Fruit fly (Drosophila melanogaster): ENCODE measurements around the gene CG7394.

The CG7394 gene

DNA sequence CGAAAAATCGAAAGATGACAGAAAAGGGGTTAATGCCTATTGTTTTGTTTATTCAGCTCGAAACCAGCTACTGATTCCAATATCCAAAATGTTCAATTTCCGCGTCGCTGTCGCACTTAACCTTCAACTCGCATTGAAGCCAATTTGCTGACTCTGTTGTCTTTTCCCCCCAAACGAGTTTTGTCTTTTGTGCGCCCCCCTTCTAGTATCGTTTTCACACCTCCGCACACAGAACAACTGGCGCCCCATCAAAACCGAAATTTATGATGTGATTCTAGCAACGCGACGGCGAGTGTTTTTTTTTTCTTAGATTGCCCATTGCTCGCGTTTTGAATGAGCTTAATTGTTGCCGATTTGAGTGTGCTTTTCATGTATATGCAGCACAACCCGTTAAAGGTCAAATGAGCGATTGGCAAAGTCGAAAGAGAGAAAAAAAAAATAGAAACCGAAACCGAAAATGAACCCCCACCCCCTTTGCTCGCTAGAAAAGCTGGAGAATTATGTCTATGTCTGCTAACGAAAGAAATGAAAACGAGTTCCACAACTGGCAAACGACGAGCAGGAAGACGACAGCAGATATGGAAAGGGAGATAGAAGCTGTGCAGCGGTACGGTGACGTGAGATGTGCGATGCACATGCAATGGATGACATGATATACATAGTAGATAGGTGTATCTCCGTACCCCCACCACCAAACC, 11.3 kb upstream of the CG7394 start (continued):
- no peak for TF ChIP-seq CG7357 (GFP tag; IDR thresholded peaks at IDR 0.05)
- peak; percentile 44; the same call in 1 of the 2 replicates for TF ChIP-seq slbo (GFP tag; IDR thresholded peaks at IDR 0.05)
- no peak for TF ChIP-seq gcm (GFP tag; optimal IDR thresholded peaks at IDR 0.05)
- no peak for TF ChIP-seq luna (GFP tag; optimal IDR thresholded peaks at IDR 0.05)
- TF ChIP-seq Lim3 (GFP tag; IDR thresholded peaks at IDR 0.05): no peak
- no peak for TF ChIP-seq CG8290 (GFP tag; optimal IDR thresholded peaks at IDR 0.05)
- peak in 1 of 2 experiments; percentile 64 for TF ChIP-seq CG8290 (tag; optimal IDR thresholded peaks at IDR 0.05)
- no peak for TF ChIP-seq CG9817 (tag; optimal IDR thresholded peaks at IDR 0.05)
- TF ChIP-seq CG17829 (tag; optimal IDR thresholded peaks at IDR 0.05): no peak
- TF ChIP-seq trh (GFP tag; optimal IDR thresholded peaks at IDR 0.05): no peak
- TF ChIP-seq CG17912 (GFP tag; optimal IDR thresholded peaks at IDR 0.05): no peak
- no peak for TF ChIP-seq Gug (GFP tag; IDR thresholded peaks at IDR 0.05)
- no peak for TF ChIP-seq sna (GFP tag; IDR thresholded peaks at IDR 0.05; ENCODE audit: partially characterized antibody)
- no peak for TF ChIP-seq H2.0 (GFP tag; IDR thresholded peaks at IDR 0.05)
- no peak for TF ChIP-seq CG9609 (GFP tag; optimal IDR thresholded peaks at IDR 0.05)
- TF ChIP-seq CG8944 (GFP tag; optimal IDR thresholded peaks at IDR 0.05): no peak
- TF ChIP-seq Ravus (GFP tag; IDR thresholded peaks at IDR 0.05): no peak
- TF ChIP-seq gcm2 (GFP tag; optimal IDR thresholded peaks at IDR 0.05): no peak
- no peak for TF ChIP-seq CG10462 (GFP tag; optimal IDR thresholded peaks at IDR 0.05)
- TF ChIP-seq CkIIα-i1 (GFP tag; IDR thresholded peaks at IDR 0.05): no peak
- TF ChIP-seq CG13894 (tag; optimal IDR thresholded peaks at IDR 0.05): no peak
- TF ChIP-seq CG2712 (tag; optimal IDR thresholded peaks at IDR 0.05): no peak
- no peak for TF ChIP-seq unpg (GFP tag; optimal IDR thresholded peaks at IDR 0.05)
- TF ChIP-seq twi (tag; optimal IDR thresholded peaks at IDR 0.05): no peak
- TF ChIP-seq tap (tag; optimal IDR thresholded peaks at IDR 0.05): no peak
- TF ChIP-seq Ptx1 (GFP tag; IDR thresholded peaks at IDR 0.05): peak; percentile 18; the same call in 1 of the 2 replicates
- TF ChIP-seq Xbp1 (GFP tag; optimal IDR thresholded peaks at IDR 0.05): no peak
- TF ChIP-seq CG5953 (GFP tag; IDR thresholded peaks at IDR 0.05): no peak

DNA sequence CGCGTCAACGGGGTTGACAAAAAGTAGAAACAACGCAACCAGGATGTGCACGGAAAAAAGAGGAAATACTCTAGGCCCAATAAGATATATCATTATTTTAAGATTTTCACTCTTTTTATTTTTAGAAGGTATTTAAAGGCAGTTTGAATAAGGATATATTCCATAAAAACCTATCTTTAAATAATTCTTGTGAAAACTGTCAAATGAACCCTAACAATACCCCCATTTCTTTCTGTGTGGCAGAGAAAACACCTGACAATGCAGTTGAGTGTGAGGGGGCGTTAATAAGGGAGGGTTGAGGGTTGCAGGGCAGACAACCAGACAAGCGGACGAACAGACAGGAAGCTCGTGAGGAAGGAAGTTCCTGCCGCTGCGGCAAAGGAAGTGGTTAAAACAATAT, 9.8 kb upstream of the CG7394 start:
- TF ChIP-seq Doc2 (GFP tag; IDR thresholded peaks at IDR 0.05) (no peak), NK7.1 (GFP tag; optimal IDR thresholded peaks at IDR 0.05) (no peak), CG11085 (GFP tag; IDR thresholded peaks at IDR 0.05) (no peak), CG6854 (GFP tag; optimal IDR thresholded peaks at IDR 0.05) (no peak), CG3281 (GFP tag; optimal IDR thresholded peaks at IDR 0.05) (no peak), kay (GFP tag; optimal IDR thresholded peaks at IDR 0.05) (peak; percentile 6), ap (GFP tag; IDR thresholded peaks at IDR 0.05) (no peak), Ssrp (tag; optimal IDR thresholded peaks at IDR 0.05) (peak; percentile 15), row (GFP tag; IDR thresholded peaks at IDR 0.05) (peak; percentile 53), CG12659 (GFP tag; optimal IDR thresholded peaks at IDR 0.05) (peak; percentile 4), shn (GFP tag; optimal IDR thresholded peaks at IDR 0.05) (no peak), Meics (GFP tag; optimal IDR thresholded peaks at IDR 0.05) (no peak), mirr (GFP tag; optimal IDR thresholded peaks at IDR 0.05) (no peak), jigr1 (GFP tag; IDR thresholded peaks at IDR 0.05) (no peak), ftz-f1 (GFP tag; optimal IDR thresholded peaks at IDR 0.05) (no peak), CG2678 (tag; optimal IDR thresholded peaks at IDR 0.05) (peak; percentile 46), slou (GFP tag; optimal IDR thresholded peaks at IDR 0.05) (no peak), Max (GFP tag; optimal IDR thresholded peaks at IDR 0.05) (no peak), stwl (tag; optimal IDR thresholded peaks at IDR 0.05) (no peak), sd (tag; optimal IDR thresholded peaks at IDR 0.05) (no peak), Six4 (GFP tag; optimal IDR thresholded peaks at IDR 0.05) (peak; percentile 28), Mrtf (GFP tag; IDR thresholded peaks at IDR 0.05) (no peak), tna (GFP tag; IDR thresholded peaks at IDR 0.05; ENCODE audit: partially characterized antibody) (no peak), Hr51 (GFP tag; optimal IDR thresholded peaks at IDR 0.05) (peak in 1 of 2 experiments; percentile 20), insv (GFP tag; optimal IDR thresholded peaks at IDR 0.05) (no peak)

All from whole organism, embryonic.